Fruit fly (Drosophila melanogaster) whole organism, adult: ENCODE data around the gene PIG-P.

Experiments
- CG11617 ChIP-seq: fragments of 200-800 bp; sonication (Bioruptor generic); optimal IDR thresholded peaks from 2 replicates; lab custom pipeline; 2017; ENCODE audit warnings: mild to moderate bottlenecking, missing biosample characterization, missing genetic modification reagents, missing genetic modification characterization
- CG12768 ChIP-seq: fragments of 200-800 bp; sonication (Bioruptor generic); optimal IDR thresholded peaks from 2 replicates; lab custom pipeline; 2017; ENCODE audit warnings: missing biosample characterization, missing genetic modification characterization, mild to moderate bottlenecking, moderate library complexity, missing genetic modification reagents
- CG14711 ChIP-seq: fragments of 200-800 bp; sonication (Bioruptor generic); optimal IDR thresholded peaks from 2 replicates; lab custom pipeline; 2018; ENCODE audit warnings: missing biosample characterization, mild to moderate bottlenecking, missing genetic modification characterization, moderate library complexity
- CG1620 ChIP-seq: fragments of 200-800 bp; sonication (Bioruptor generic); optimal IDR thresholded peaks from 2 replicates; lab custom pipeline; 2016; ENCODE audit warnings: missing biosample characterization, missing genetic modification characterization
- CG33017 ChIP-seq: fragments of 200-800 bp; sonication (Bioruptor generic); optimal IDR thresholded peaks from 2 replicates; lab custom pipeline; 2018; ENCODE audit warnings: missing biosample characterization, mild to moderate bottlenecking, missing genetic modification characterization, moderate library complexity
- CG5204 ChIP-seq: fragments of 200-800 bp; sonication (Bioruptor generic); optimal IDR thresholded peaks from 2 replicates; lab custom pipeline; 2016; ENCODE audit warnings: missing biosample characterization, missing genetic modification characterization
- CG7045 ChIP-seq: fragments of 200-800 bp; sonication (Bioruptor generic); optimal IDR thresholded peaks from 2 replicates; lab custom pipeline; 2017; ENCODE audit warnings: missing biosample characterization, mild to moderate bottlenecking, missing genetic modification characterization
- CG7101 ChIP-seq: fragments of 200-800 bp; sonication (Bioruptor generic); optimal IDR thresholded peaks from 2 replicates; lab custom pipeline; 2018; ENCODE audit warnings: missing biosample characterization, mild to moderate bottlenecking, missing genetic modification characterization, moderate library complexity
- Clk ChIP-seq: fragments of 200-800 bp; sonication (Bioruptor generic); optimal IDR thresholded peaks from 2 replicates; lab custom pipeline; 2017; ENCODE audit warnings: missing biosample characterization, missing genetic modification characterization
- Crg-1 ChIP-seq: fragments of 200-800 bp; sonication (Bioruptor generic); optimal IDR thresholded peaks from 2 replicates; lab custom pipeline; 2016; ENCODE audit warnings: missing biosample characterization, missing genetic modification characterization
- Hr96 ChIP-seq: fragments of 200-800 bp; sonication (Bioruptor generic); optimal IDR thresholded peaks from 2 replicates; lab custom pipeline; 2016; ENCODE audit warnings: missing biosample characterization, missing genetic modification characterization
- Mnt ChIP-seq: fragments of 200-800 bp; sonication (Bioruptor generic); optimal IDR thresholded peaks from 2 replicates; lab custom pipeline; 2016; ENCODE audit warnings: missing biosample characterization, mild to moderate bottlenecking, missing genetic modification characterization
- bab1 ChIP-seq: fragments of 200-800 bp; sonication (Bioruptor generic); optimal IDR thresholded peaks from 3 replicates; lab custom pipeline; 2019; ENCODE audit warnings: missing biosample characterization, mild to moderate bottlenecking, missing genetic modification characterization, moderate library complexity
- cic ChIP-seq: fragments of 200-800 bp; sonication (Bioruptor generic); optimal IDR thresholded peaks from 2 replicates; lab custom pipeline; 2017; ENCODE audit warnings: missing biosample characterization, mild to moderate bottlenecking, missing genetic modification characterization, moderate library complexity
- cnc ChIP-seq, 2 experiments: fragments of >200 bp; optimal IDR thresholded peaks; 2 replicates each; lab custom pipeline; 2017
- kay ChIP-seq: fragments of 200-800 bp; sonication (Bioruptor generic); peaks from one replicate; lab custom pipeline; 2016; ENCODE audit warnings: missing biosample characterization, missing genetic modification characterization, borderline replicate concordance
- ovo ChIP-seq: fragments of 200-800 bp; sonication (Bioruptor generic); optimal IDR thresholded peaks from 2 replicates; lab custom pipeline; 2016; ENCODE audit warnings: missing biosample characterization, missing genetic modification characterization
- pad ChIP-seq: fragments of 200-800 bp; sonication (Bioruptor generic); optimal IDR thresholded peaks from 3 replicates; lab custom pipeline; 2017; ENCODE audit warnings: missing biosample characterization, missing genetic modification characterization, mild to moderate bottlenecking, moderate library complexity, missing genetic modification reagents
- tj ChIP-seq: fragments of 200-800 bp; sonication (Bioruptor generic); optimal IDR thresholded peaks from 3 replicates; lab custom pipeline; 2017; ENCODE audit warnings: missing biosample characterization, mild to moderate bottlenecking, missing genetic modification characterization, moderate library complexity
- toe ChIP-seq: fragments of 200-800 bp; sonication (Bioruptor generic); optimal IDR thresholded peaks from 2 replicates; lab custom pipeline; 2016; ENCODE audit warnings: missing biosample characterization, missing genetic modification characterization

The PIG-P gene

DNA sequence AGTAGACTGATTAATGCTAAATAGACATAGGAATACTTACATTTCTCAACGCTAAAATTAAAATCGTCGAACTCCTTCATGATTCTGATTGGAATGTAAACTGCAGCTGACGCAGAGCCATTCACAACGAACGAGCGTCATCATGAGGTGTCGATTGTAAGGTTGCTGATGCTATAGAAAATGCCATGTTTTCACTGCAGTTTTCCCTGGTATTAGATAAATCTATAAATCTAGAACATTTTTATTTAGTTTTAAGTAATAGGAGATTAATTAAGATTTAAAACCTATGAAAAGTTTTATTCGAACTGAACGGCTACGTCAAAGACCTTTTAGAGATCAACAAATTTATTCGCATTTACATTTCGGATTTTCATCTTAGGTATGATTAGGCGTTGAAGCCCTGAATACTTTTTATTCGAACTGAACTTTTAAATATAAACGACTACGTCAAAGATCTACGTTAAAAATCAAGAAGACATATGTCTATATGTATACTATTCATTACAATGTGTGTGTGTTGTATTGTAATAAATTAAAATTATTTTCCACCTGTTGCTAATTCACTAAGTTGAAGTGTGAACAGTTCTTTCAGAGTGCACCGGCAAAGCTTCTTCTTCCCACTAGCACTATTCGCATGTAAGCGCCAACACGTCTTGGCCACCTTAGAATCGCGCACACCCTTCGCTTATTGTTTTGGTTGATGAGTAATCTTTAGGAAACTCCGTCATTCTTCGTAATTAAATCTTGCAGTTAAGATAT lies 5.7 kb downstream of the PIG-P start, which contains the start of the genes Exo84 and Vps2:
TSS of gene Exo84 (minus strand) at position 108 of the 759 bp plus-strand sequence.
TSS of gene Vps2 (plus strand) at position 672 of the 759 bp plus-strand sequence.
- TF ChIP-seq toe (GFP tag; lab: Kevin White, UChicago) (no peak), tj (GFP tag; lab: Kevin White, UChicago) (no peak), Clk (GFP tag; lab: Kevin White, UChicago) (no peak), CG14711 (tag; lab: Kevin White, UChicago) (no peak), Mnt (GFP tag; lab: Kevin White, UChicago) (no peak), cic (GFP tag; lab: Kevin White, UChicago) (no peak), cnc (optimal IDR thresholded peaks at IDR 0.05; lab: Kevin White, UChicago) (no peak), Hr96 (GFP tag; lab: Kevin White, UChicago) (no peak), CG11617 (GFP tag; lab: Kevin White, UChicago) (peak; percentile 52), Crg-1 (GFP tag; lab: Kevin White, UChicago) (no peak), CG33017 (tag; lab: Kevin White, UChicago) (no peak), ovo (GFP tag; lab: Kevin White, UChicago) (peak; percentile 54), kay (GFP tag; lab: Kevin White, UChicago) (peak; percentile 86), pad (GFP tag; lab: Kevin White, UChicago) (peak; percentile 27), bab1 (no peak), CG7045 (peak; percentile 48), CG12768 (GFP tag; lab: Kevin White, UChicago) (peak; percentile 39), CG7101 (tag; lab: Kevin White, UChicago) (peak; percentile 17), CG5204 (GFP tag; lab: Kevin White, UChicago) (no peak), CG1620 (GFP tag; lab: Kevin White, UChicago) (peak; percentile 68)

DNA sequence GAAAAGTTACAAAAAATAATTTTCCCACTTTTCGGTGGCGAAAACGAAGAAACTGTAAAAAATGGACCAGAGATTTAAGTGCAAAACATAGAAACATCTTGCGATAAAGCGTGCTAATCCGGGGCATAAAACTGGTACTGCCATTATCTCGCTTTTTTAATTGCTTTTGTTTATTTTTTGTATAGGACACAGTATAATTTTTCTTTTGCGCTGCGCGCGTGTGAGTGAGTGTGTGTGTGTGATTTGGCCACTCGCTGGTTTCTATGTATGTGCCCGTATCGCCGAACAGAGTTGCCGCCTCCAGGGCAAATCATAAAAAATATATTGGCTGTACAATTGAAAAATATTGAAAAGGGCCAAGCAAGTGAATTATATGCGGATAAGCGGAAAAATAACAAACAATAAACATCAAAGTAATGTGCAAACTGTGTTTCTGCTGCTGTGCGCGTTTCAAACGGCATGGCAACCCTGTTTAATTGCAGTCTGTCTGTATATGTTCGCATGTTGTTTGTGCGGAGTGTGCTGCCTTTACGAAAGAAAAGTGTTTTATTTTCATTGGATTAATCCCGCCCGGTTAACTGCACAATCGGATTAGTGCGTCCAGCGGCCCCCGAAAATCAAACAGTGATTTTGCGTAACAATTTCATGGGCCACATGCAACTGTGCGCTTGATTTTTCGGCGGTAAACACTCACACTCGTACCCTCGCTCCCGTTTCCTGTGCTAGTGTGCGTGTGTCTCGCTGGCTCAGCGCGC lies 15.7 kb downstream of the PIG-P start:
- TF ChIP-seq Hr96 (GFP tag; lab: Kevin White, UChicago) = peak; percentile 96
- TF ChIP-seq CG33017 (tag; lab: Kevin White, UChicago) = peak; percentile 90
- peak; percentile 92 for TF ChIP-seq CG7101 (tag; lab: Kevin White, UChicago)
- peak; percentile 67 for TF ChIP-seq ovo (GFP tag; lab: Kevin White, UChicago)
- peak; percentile 93 for TF ChIP-seq CG12768 (GFP tag; lab: Kevin White, UChicago)
- peak; percentile 54 for TF ChIP-seq cic (GFP tag; lab: Kevin White, UChicago)
- peak; percentile 100 for TF ChIP-seq CG14711 (tag; lab: Kevin White, UChicago)
- peak; percentile 70 for TF ChIP-seq pad (GFP tag; lab: Kevin White, UChicago)
- TF ChIP-seq Clk (GFP tag; lab: Kevin White, UChicago) = peak; percentile 82
- peak; percentile 91 for TF ChIP-seq Mnt (GFP tag; lab: Kevin White, UChicago)
- TF ChIP-seq CG5204 (GFP tag; lab: Kevin White, UChicago) = peak; percentile 96
- TF ChIP-seq toe (GFP tag; lab: Kevin White, UChicago) = peak; percentile 96
- peak; percentile 87 for TF ChIP-seq CG1620 (GFP tag; lab: Kevin White, UChicago)
- TF ChIP-seq kay (GFP tag; lab: Kevin White, UChicago) = no peak
- TF ChIP-seq bab1 = peak; percentile 93
- TF ChIP-seq cnc (optimal IDR thresholded peaks at IDR 0.05; lab: Kevin White, UChicago) = no peak
- peak; percentile 93 for TF ChIP-seq CG7045
- TF ChIP-seq CG11617 (GFP tag; lab: Kevin White, UChicago) = peak; percentile 95
- peak; percentile 81 for TF ChIP-seq tj (GFP tag; lab: Kevin White, UChicago)
- TF ChIP-seq Crg-1 (GFP tag; lab: Kevin White, UChicago) = peak; percentile 92

dm6 chr3R:26041417-26042101 lies 16.5 kb downstream of the PIG-P start, which contains the start of gene gro:
Gene gro (plus strand): TSS chr3R:26041736.
- TF ChIP-seq Crg-1 (GFP tag; lab: Kevin White, UChicago) (peak; percentile 86), pad (GFP tag; lab: Kevin White, UChicago) (peak; percentile 65), CG7045 (peak; percentile 65), CG11617 (GFP tag; lab: Kevin White, UChicago) (peak; percentile 22), Mnt (GFP tag; lab: Kevin White, UChicago) (peak; percentile 79), CG7101 (tag; lab: Kevin White, UChicago) (peak; percentile 68), bab1 (peak; percentile 62), Clk (GFP tag; lab: Kevin White, UChicago) (peak; percentile 68), CG12768 (GFP tag; lab: Kevin White, UChicago) (peak; percentile 40), CG5204 (GFP tag; lab: Kevin White, UChicago) (peak; percentile 80), ovo (GFP tag; lab: Kevin White, UChicago) (peak; percentile 79), CG14711 (tag; lab: Kevin White, UChicago) (no peak), Hr96 (GFP tag; lab: Kevin White, UChicago) (peak; percentile 74), cnc (optimal IDR thresholded peaks at IDR 0.05; lab: Kevin White, UChicago) (no peak), cic (GFP tag; lab: Kevin White, UChicago) (no peak), CG1620 (GFP tag; lab: Kevin White, UChicago) (peak; percentile 86), toe (GFP tag; lab: Kevin White, UChicago) (peak; percentile 88), CG33017 (tag; lab: Kevin White, UChicago) (peak; percentile 60), kay (GFP tag; lab: Kevin White, UChicago) (peak; percentile 91), tj (GFP tag; lab: Kevin White, UChicago) (no peak)
